Worm (Caenorhabditis elegans) whole organism, L1 larva: ENCODE results near the gene R105.1.

Experiments
- C16A3.4 ChIP-seq: fragments of 150-350 bp; optimal IDR thresholded peaks from 2 replicates; lab custom pipeline; 2014; ENCODE audit warnings: missing biosample characterization, missing genetic modification characterization
- C34B4.2 ChIP-seq: sonication (generic microtip); optimal IDR thresholded peaks from 2 replicates; lab custom pipeline; 2017; ENCODE audit warnings: mild to moderate bottlenecking, missing genetic modification characterization, missing compliant biosample characterization
- Y116A8C.19 ChIP-seq: sonication (generic microtip); optimal IDR thresholded peaks from 2 replicates; lab custom pipeline; 2016; ENCODE audit warnings: missing compliant biosample characterization, missing genetic modification characterization, borderline replicate concordance
- aha-1 ChIP-seq: fragments of 150-350 bp; optimal IDR thresholded peaks from 2 replicates; lab custom pipeline; 2014; ENCODE audit warnings: missing biosample characterization, missing genetic modification characterization
- ceh-8 ChIP-seq: fragments of 200-800 bp; sonication (Bioruptor generic); optimal IDR thresholded peaks from 2 replicates; lab custom pipeline; 2018; ENCODE audit warnings: mild to moderate bottlenecking, missing genetic modification characterization, moderate library complexity, missing compliant biosample characterization
- ceh-90 ChIP-seq: sonication (generic microtip); optimal IDR thresholded peaks from 2 replicates; lab custom pipeline; 2016; ENCODE audit warnings: missing genetic modification characterization, missing compliant biosample characterization
- ces-1 ChIP-seq: fragments of 150-350 bp; optimal IDR thresholded peaks from 2 replicates; lab custom pipeline; 2014; ENCODE audit warnings: missing biosample characterization, missing genetic modification reagents, missing genetic modification characterization
- dpl-1 ChIP-seq, 3 experiments: fragments of 150-350 bp in 2 of 3; sonication (generic microtip) in 1 of 3; optimal IDR thresholded peaks; 2 replicates each; lab custom pipeline; 2014 to 2017; ENCODE audit warnings: missing biosample characterization in 3 of 3, missing genetic modification characterization in 3 of 3, missing genetic modification reagents in 3 of 3
- elt-2 ChIP-seq: sonication (generic microtip); optimal IDR thresholded peaks from 2 replicates; lab custom pipeline; 2016; ENCODE audit warnings: missing genetic modification characterization, mild to moderate bottlenecking, inconsistent platforms, missing compliant biosample characterization, missing genetic modification reagents
- elt-3 ChIP-seq, 6 experiments: fragments of 150-350 bp in 1 of 6; sonication (generic microtip); optimal IDR thresholded peaks; 2 replicates each; lab custom pipeline; 2017 to 2018; ENCODE audit warnings: missing biosample characterization in 6 of 6, missing genetic modification characterization in 6 of 6, inconsistent platforms in 1 of 6
- ets-5 ChIP-seq: fragments of 200-800 bp; sonication (Bioruptor generic); IDR thresholded peaks from 2 replicates; pipeline ENCODE4 v1.3.6; 2022; ENCODE audit warnings: missing genetic modification characterization, missing compliant biosample characterization
- fkh-10 ChIP-seq: sonication (generic microtip); optimal IDR thresholded peaks from 2 replicates; lab custom pipeline; 2017; ENCODE audit warnings: missing biosample characterization, missing genetic modification reagents, missing genetic modification characterization
- fkh-8 ChIP-seq: sonication (generic microtip); optimal IDR thresholded peaks from 2 replicates; lab custom pipeline; 2016; ENCODE audit warnings: mild to moderate bottlenecking, missing genetic modification characterization, missing compliant biosample characterization
- hpl-2 ChIP-seq: fragments of 150-350 bp; optimal IDR thresholded peaks from 2 replicates; lab custom pipeline; 2014; ENCODE audit warnings: missing biosample characterization, missing genetic modification reagents, missing genetic modification characterization
- lin-13 ChIP-seq: fragments of 150-350 bp; optimal IDR thresholded peaks from 2 replicates; lab custom pipeline; 2014; ENCODE audit warnings: missing biosample characterization, missing genetic modification reagents, missing genetic modification characterization
- lin-15B ChIP-seq: fragments of 150-350 bp; sonication (generic microtip); optimal IDR thresholded peaks from 3 replicates; lab custom pipeline; 2014; ENCODE audit warnings: missing biosample characterization, missing genetic modification characterization
- lin-35 ChIP-seq, 2 experiments: fragments of 150-350 bp; optimal IDR thresholded peaks; 2 replicates each; lab custom pipeline; 2014; ENCODE audit warnings: missing biosample characterization in 2 of 2, missing genetic modification characterization in 2 of 2, missing genetic modification reagents in 2 of 2
- mdl-1 ChIP-seq, 2 experiments: fragments of 150-350 bp; optimal IDR thresholded peaks; 2 replicates each; lab custom pipeline; 2014 to 2017; ENCODE audit warnings: missing biosample characterization in 2 of 2, missing genetic modification characterization in 2 of 2, inconsistent platforms in 1 of 2
- nhr-11 ChIP-seq: fragments of 150-350 bp; optimal IDR thresholded peaks from 2 replicates; lab custom pipeline; 2014; ENCODE audit warnings: missing biosample characterization, missing genetic modification characterization
- nhr-20 ChIP-seq: sonication (generic microtip); optimal IDR thresholded peaks from 2 replicates; lab custom pipeline; 2016; ENCODE audit warnings: mild to moderate bottlenecking, missing genetic modification characterization, missing compliant biosample characterization
- nhr-28 ChIP-seq: fragments of 150-350 bp; optimal IDR thresholded peaks from 2 replicates; lab custom pipeline; 2014; ENCODE audit warnings: missing biosample characterization, missing genetic modification characterization
- nhr-71 ChIP-seq: sonication (generic microtip); optimal IDR thresholded peaks from 2 replicates; lab custom pipeline; 2016; ENCODE audit warnings: mild to moderate bottlenecking, missing genetic modification characterization, moderate library complexity, missing compliant biosample characterization
- nhr-84 ChIP-seq: sonication (generic microtip); optimal IDR thresholded peaks from 2 replicates; lab custom pipeline; 2017; ENCODE audit warnings: missing biosample characterization, missing genetic modification characterization
- nhr-85 ChIP-seq: sonication (generic microtip); peaks from one replicate; lab custom pipeline; 2016; ENCODE audit warnings: missing genetic modification characterization, inconsistent platforms, missing compliant biosample characterization
- nhr-90 ChIP-seq: sonication (generic microtip); optimal IDR thresholded peaks from 2 replicates; lab custom pipeline; 2016; ENCODE audit warnings: mild to moderate bottlenecking, missing genetic modification characterization, missing compliant biosample characterization; ENCODE audit not compliant: poor library complexity
- pag-3 ChIP-seq: sonication (generic microtip); optimal IDR thresholded peaks from 2 replicates; lab custom pipeline; 2017; ENCODE audit warnings: missing genetic modification characterization, mild to moderate bottlenecking, missing compliant biosample characterization, antibody characterized with exemption, borderline replicate concordance; ENCODE audit not compliant: insufficient read depth
- pax-3 ChIP-seq: fragments of 200-800 bp; sonication (Bioruptor generic); optimal IDR thresholded peaks from 2 replicates; lab custom pipeline; 2018; ENCODE audit warnings: mild to moderate bottlenecking, missing genetic modification characterization, moderate library complexity, missing compliant biosample characterization
- rnt-1 ChIP-seq: sonication (generic microtip); optimal IDR thresholded peaks from 2 replicates; lab custom pipeline; 2016; ENCODE audit warnings: mild to moderate bottlenecking, missing genetic modification characterization, moderate library complexity, missing compliant biosample characterization
- sox-4 ChIP-seq: sonication (generic microtip); optimal IDR thresholded peaks from 2 replicates; lab custom pipeline; 2016; ENCODE audit warnings: missing genetic modification characterization, missing compliant biosample characterization
- sptf-1 ChIP-seq: fragments of 150-350 bp; optimal IDR thresholded peaks from 2 replicates; lab custom pipeline; 2014; ENCODE audit warnings: missing biosample characterization, missing genetic modification characterization
- xbp-1 ChIP-seq: sonication (generic microtip); optimal IDR thresholded peaks from 2 replicates; lab custom pipeline; 2016; ENCODE audit warnings: missing genetic modification characterization, missing compliant biosample characterization
- ztf-4 ChIP-seq: fragments of 150-350 bp; optimal IDR thresholded peaks from 2 replicates; lab custom pipeline; 2014; ENCODE audit warnings: missing biosample characterization, missing genetic modification characterization

Gene R105.1

ce11 chrIV:4673332-4673731 lies 39.8 kb downstream of the R105.1 start:
- TF ChIP-seq pag-3 (tag; lab: Kevin White, UChicago) (no peak), nhr-90 (tag; lab: Kevin White, UChicago) (no peak), ces-1 (GFP tag; lab: Kevin White, UChicago) (no peak), ceh-8 (GFP tag; lab: Kevin White, UChicago) (no peak), C16A3.4 (no peak), fkh-8 (no peak), nhr-20 (no peak), ceh-90 (tag; lab: Kevin White, UChicago) (no peak), C34B4.2 (tag; lab: Kevin White, UChicago) (no peak), rnt-1 (no peak), lin-35 (GFP tag; optimal IDR thresholded peaks at IDR 0.05; lab: Kevin White, UChicago) (no peak), sox-4 (tag; lab: Kevin White, UChicago) (no peak), fkh-10 (GFP tag; lab: Kevin White, UChicago) (no peak), lin-13 (GFP tag; lab: Kevin White, UChicago) (no peak), lin-15B (tag; lab: Kevin White, UChicago) (no peak)

- TF ChIP-seq nhr-84 (tag; lab: Kevin White, UChicago) = no peak
- TF ChIP-seq sptf-1 (tag; lab: Kevin White, UChicago) = no peak
- no peak for TF ChIP-seq ceh-8 (GFP tag; lab: Kevin White, UChicago)
- no peak for TF ChIP-seq elt-2 (tag; lab: Kevin White, UChicago)
- no peak for TF ChIP-seq ceh-90 (tag; lab: Kevin White, UChicago)
- no peak for TF ChIP-seq elt-3 (tag; optimal IDR thresholded peaks at IDR 0.05; lab: Kevin White, UChicago)
- TF ChIP-seq xbp-1 (tag; lab: Kevin White, UChicago) = no peak
- no peak for TF ChIP-seq rnt-1
- TF ChIP-seq nhr-20 = no peak
- no peak for TF ChIP-seq hpl-2 (GFP tag; lab: Kevin White, UChicago)
- TF ChIP-seq nhr-28 (tag; lab: Kevin White, UChicago) = no peak
- TF ChIP-seq ets-5 (GFP tag; lab: Robert Waterston, UW) = no peak
- no peak for TF ChIP-seq ztf-4
- no peak for TF ChIP-seq mdl-1 (tag; optimal IDR thresholded peaks at IDR 0.05; lab: Kevin White, UChicago)
- TF ChIP-seq aha-1 (tag; lab: Kevin White, UChicago) = no peak
- no peak for TF ChIP-seq nhr-71
- no peak for TF ChIP-seq Y116A8C.19 (tag; lab: Kevin White, UChicago)
- no peak for TF ChIP-seq dpl-1 (GFP tag; optimal IDR thresholded peaks at IDR 0.05; lab: Kevin White, UChicago)
- no peak for TF ChIP-seq nhr-11
- no peak for TF ChIP-seq C16A3.4
- TF ChIP-seq, all 84 proteins: peak for 0
Measured at ce11 chrIV:4674322-4674721, 40.8 kb downstream of the R105.1 start.

ce11 chrIV:4678718-4679117 lies 45.2 kb downstream of the R105.1 start, which contains the start of gene kin-36:
TSS of gene kin-36 (plus strand) at chrIV:4679018.
- TF ChIP-seq pax-3 (tag; lab: Kevin White, UChicago) (no peak), nhr-85 (tag; lab: Kevin White, UChicago) (peak; percentile 51)

ce11 chrIV:4683149-4683548 lies 49.7 kb downstream of the R105.1 start:
- TF ChIP-seq nhr-85 (tag; lab: Kevin White, UChicago) (peak; percentile 30), sptf-1 (tag; lab: Kevin White, UChicago) (no peak), nhr-11 (no peak)
